Fruit fly (Drosophila melanogaster): ENCODE data around the gene Alg1.

The Alg1 gene

DNA sequence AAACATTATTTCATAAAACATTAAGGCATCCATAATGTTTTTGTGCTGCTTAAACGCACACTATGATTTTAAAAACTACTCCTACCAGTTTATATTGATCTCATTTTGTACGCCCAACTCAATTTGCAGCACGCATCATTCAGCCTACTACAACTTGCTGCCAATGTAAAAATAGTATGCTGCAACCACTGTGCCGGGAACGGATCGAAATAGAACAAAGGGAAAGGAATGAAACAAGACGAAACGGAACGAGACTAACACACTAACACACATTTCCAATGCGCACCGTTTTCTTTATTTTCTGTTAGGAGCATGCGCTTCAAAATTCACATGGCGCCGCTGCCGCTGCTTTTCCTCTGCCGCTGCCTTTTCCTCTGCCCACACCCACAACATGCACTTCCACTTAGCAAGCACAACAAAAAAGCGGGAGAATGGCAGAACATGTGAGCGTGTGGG is 34.0 kb downstream of the Alg1 start (continued):
- TF ChIP-seq CG32006 (GFP tag; optimal IDR thresholded peaks at IDR 0.05) = peak; percentile 29
- TF ChIP-seq CG1621 (tag; optimal IDR thresholded peaks at IDR 0.05) = no peak
- TF ChIP-seq CG10669 (GFP tag; optimal IDR thresholded peaks at IDR 0.05) = no peak
- TF ChIP-seq Smox (GFP tag; optimal IDR thresholded peaks at IDR 0.05) = no peak
- TF ChIP-seq CG11762 (GFP tag; optimal IDR thresholded peaks at IDR 0.05; ENCODE audit: insufficient read depth) = no peak

- no peak for TF ChIP-seq topi (GFP tag; optimal IDR thresholded peaks at IDR 0.05)
- TF ChIP-seq CG6163 (GFP tag; IDR thresholded peaks at IDR 0.05) = 0 out of 3 replicates have a peak, but pooled peaks have one; percentile 25
Measured at dm6 chr3R:17776104-17776589, 34.8 kb downstream of the Alg1 start.

- TF ChIP-seq CG9139 (GFP tag; optimal IDR thresholded peaks at IDR 0.05) = no peak
- peak; percentile 38 for TF ChIP-seq Eip78C (GFP tag)
- TF ChIP-seq dac (GFP tag; optimal IDR thresholded peaks at IDR 0.05) = no peak
- TF ChIP-seq Gug (GFP tag; IDR thresholded peaks at IDR 0.05) = no peak
- peak; percentile 47 for TF ChIP-seq CG32006 (GFP tag; optimal IDR thresholded peaks at IDR 0.05)
- TF ChIP-seq Met (GFP tag; optimal IDR thresholded peaks at IDR 0.05) = no peak
- no peak for TF ChIP-seq CG11902 (GFP tag; optimal IDR thresholded peaks at IDR 0.05)
- TF ChIP-seq vri (GFP tag; optimal IDR thresholded peaks at IDR 0.05) = no peak
- peak; percentile 32 for TF ChIP-seq CG3919 (GFP tag; optimal IDR thresholded peaks at IDR 0.05)
- peak; percentile 14 for TF ChIP-seq achi (GFP tag; optimal IDR thresholded peaks at IDR 0.05)
- TF ChIP-seq Sox102F (GFP tag; optimal IDR thresholded peaks at IDR 0.05) = no peak
- TF ChIP-seq esn (GFP tag; optimal IDR thresholded peaks at IDR 0.05) = no peak
- TF ChIP-seq net (GFP tag; optimal IDR thresholded peaks at IDR 0.05) = no peak
- TF ChIP-seq ss (GFP tag; optimal IDR thresholded peaks at IDR 0.05) = no peak
- TF ChIP-seq lz (GFP tag; optimal IDR thresholded peaks at IDR 0.05) = no peak
- peak; percentile 23 for TF ChIP-seq CG10669 (GFP tag; optimal IDR thresholded peaks at IDR 0.05)
- TF ChIP-seq CG6163 (GFP tag; IDR thresholded peaks at IDR 0.05) = no peak
- no peak for TF ChIP-seq salr (GFP tag; optimal IDR thresholded peaks at IDR 0.05)
- TF ChIP-seq Lpt (GFP tag; optimal IDR thresholded peaks at IDR 0.05) = no peak
- TF ChIP-seq CG31627 (GFP tag; optimal IDR thresholded peaks at IDR 0.05) = no peak
- TF ChIP-seq CG15336 (GFP tag; IDR thresholded peaks at IDR 0.05) = peak; percentile 28; the same call in 1 of the 2 replicates
- TF ChIP-seq CG4318 (GFP tag; optimal IDR thresholded peaks at IDR 0.05) = peak; percentile 4
- TF ChIP-seq OdsH (GFP tag; optimal IDR thresholded peaks at IDR 0.05) = peak; percentile 9
- no peak for TF ChIP-seq CG11294 (GFP tag; IDR thresholded peaks at IDR 0.05)
- TF ChIP-seq acj6 (GFP tag; optimal IDR thresholded peaks at IDR 0.05) = peak; percentile 4
- TF ChIP-seq CG10631 (GFP tag; optimal IDR thresholded peaks at IDR 0.05) = peak; percentile 27
- no peak for TF ChIP-seq Ets21C (GFP tag; optimal IDR thresholded peaks at IDR 0.05)
- TF ChIP-seq CG6792 (GFP tag; optimal IDR thresholded peaks at IDR 0.05) = no peak
- TF ChIP-seq CG8319 (GFP tag; optimal IDR thresholded peaks at IDR 0.05) = no peak
- TF ChIP-seq Eip75B (GFP tag; optimal IDR thresholded peaks at IDR 0.05) = peak; percentile 3
- no peak for TF ChIP-seq CG1621 (tag; optimal IDR thresholded peaks at IDR 0.05)
- no peak for TF ChIP-seq topi (GFP tag; optimal IDR thresholded peaks at IDR 0.05)
- no peak for TF ChIP-seq Sox14 (GFP tag; optimal IDR thresholded peaks at IDR 0.05)
- no peak for TF ChIP-seq CG6276 (GFP tag; optimal IDR thresholded peaks at IDR 0.05)
- no peak for TF ChIP-seq Hr4 (GFP tag; optimal IDR thresholded peaks at IDR 0.05)
- no peak for TF ChIP-seq dsx (GFP tag; optimal IDR thresholded peaks at IDR 0.05; ENCODE audit: poor library complexity, severe bottlenecking)
- no peak for TF ChIP-seq fd85E (GFP tag; optimal IDR thresholded peaks at IDR 0.05)
Measured at dm6 chr3R:17774538-17774937, 36.4 kb downstream of the Alg1 start.
